Fruit fly (Drosophila melanogaster) whole organism: ENCODE data around the gene CG6443.

Source experiments
- CG8478 ChIP-seq: fragments of >200 bp; optimal IDR thresholded peaks from 2 replicates; lab custom pipeline; 2018; ENCODE audit warnings: inconsistent platforms
- Dll ChIP-seq: fragments of >200 bp; optimal IDR thresholded peaks from 2 replicates; lab custom pipeline; 2017
- pan ChIP-seq: fragments of >200 bp; optimal IDR thresholded peaks from 2 replicates; lab custom pipeline; 2017
- usp ChIP-seq: fragments of >200 bp; optimal IDR thresholded peaks from 2 replicates; lab custom pipeline; 2017; ENCODE audit warnings: missing biosample characterization, missing genetic modification characterization, mixed read lengths

DNA sequence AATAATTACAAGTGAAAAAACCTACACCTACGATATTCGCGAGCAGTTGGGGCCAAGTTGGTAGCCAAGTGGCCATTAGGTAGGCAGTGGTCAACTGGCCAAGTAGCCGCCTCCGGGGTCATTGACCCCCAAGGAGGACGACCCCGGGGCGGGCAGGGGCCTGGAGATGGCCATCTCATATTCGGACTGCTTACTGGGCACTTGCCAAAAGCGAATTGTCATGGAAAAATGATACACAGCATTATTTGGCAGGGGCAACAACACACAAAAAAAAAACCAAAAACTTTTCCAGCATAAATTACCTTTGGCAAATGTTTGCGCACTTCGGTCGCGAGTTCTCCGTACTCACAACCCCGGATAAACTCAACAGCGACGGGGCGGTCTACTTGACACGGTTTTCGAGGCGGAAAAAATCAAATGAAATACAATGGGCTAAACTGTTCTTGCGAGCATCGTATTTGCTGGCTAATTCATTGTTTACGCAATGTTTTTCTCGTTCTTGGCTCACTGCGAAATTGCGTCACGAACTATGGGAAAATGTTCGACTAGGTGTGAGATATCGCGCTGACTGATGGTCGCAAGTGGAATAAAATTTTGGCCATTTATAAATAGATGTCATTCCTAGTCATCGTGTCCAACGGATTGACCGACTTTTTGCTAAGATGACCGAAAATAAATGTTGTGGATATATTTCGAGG, 22.3 kb downstream of the CG6443 start:
- TF ChIP-seq Dll, result no peak
- TF ChIP-seq CG8478 (lab: Kevin White, UChicago), result no peak
- TF ChIP-seq pan (lab: Kevin White, UChicago), result no peak
- no peak for TF ChIP-seq usp (GFP tag; lab: Kevin White, UChicago)
